Worm (Caenorhabditis elegans): Measurements from ENCODE around the gene dod-23.

ce11 chrII:8407491-8407890 lies 8.5 kb upstream of the dod-23 start, which contains the start of gene sra-13:
- TF ChIP-seq ets-4 (GFP tag; optimal IDR thresholded peaks at IDR 0.05): no peak
- TF ChIP-seq chd-7 (tag; optimal IDR thresholded peaks at IDR 0.05): no peak
- no peak for TF ChIP-seq hmg-20 (GFP tag; IDR thresholded peaks at IDR 0.05)
- no peak for TF ChIP-seq F10E7.11 (tag; optimal IDR thresholded peaks at IDR 0.05)
- TF ChIP-seq him-1 (tag; optimal IDR thresholded peaks at IDR 0.05): no peak
- TF ChIP-seq tbx-9 (tag; optimal IDR thresholded peaks at IDR 0.05; ENCODE audit: borderline replicate concordance): no peak
- TF ChIP-seq rcor-1 (GFP tag; IDR thresholded peaks at IDR 0.05): no peak
- TF ChIP-seq attf-5 (GFP tag; optimal IDR thresholded peaks at IDR 0.05): no peak
